Fruit fly (Drosophila melanogaster) whole organism, embryonic: ENCODE results near the gene mRRF2.

ENCODE experiments used
- Abd-B ChIP-seq: fragments of 200-800 bp; sonication (Bioruptor generic); optimal IDR thresholded peaks from 2 replicates; lab custom pipeline; 2018; ENCODE audit warnings: missing biosample characterization, mild to moderate bottlenecking, missing genetic modification characterization, moderate library complexity
- Ada2b ChIP-seq: fragments of 200-800 bp; sonication (Bioruptor generic); IDR thresholded peaks from 2 replicates; pipeline ENCODE4 v1.3.6; 2022; ENCODE audit warnings: missing biosample characterization, missing genetic modification characterization
- Adf1 ChIP-seq: fragments of 200-800 bp; sonication (Bioruptor generic); IDR thresholded peaks from 2 replicates; pipeline ENCODE4 v1.3.6; 2022; ENCODE audit warnings: missing biosample characterization, missing genetic modification characterization
- CG10565 ChIP-seq: fragments of 200-800 bp; sonication (Bioruptor generic); optimal IDR thresholded peaks from 3 replicates; lab custom pipeline; 2016; ENCODE audit warnings: missing biosample characterization, mild to moderate bottlenecking, missing genetic modification characterization
- CG11398 ChIP-seq: fragments of 200-800 bp; sonication (Bioruptor generic); optimal IDR thresholded peaks from 2 replicates; lab custom pipeline; 2016; ENCODE audit warnings: missing biosample characterization, missing genetic modification characterization
- CG12744 ChIP-seq: fragments of 200-800 bp; sonication (Bioruptor generic); optimal IDR thresholded peaks from 2 replicates; lab custom pipeline; 2016; ENCODE audit warnings: missing biosample characterization, missing genetic modification characterization
- CG12769 ChIP-seq: fragments of 200-800 bp; sonication (Bioruptor generic); optimal IDR thresholded peaks from 2 replicates; lab custom pipeline; 2019; ENCODE audit warnings: missing biosample characterization, mild to moderate bottlenecking, missing genetic modification characterization, moderate library complexity
- CG13624 ChIP-seq: fragments of 200-800 bp; sonication (Bioruptor generic); optimal IDR thresholded peaks from 2 replicates; lab custom pipeline; 2016; ENCODE audit warnings: missing biosample characterization, missing genetic modification characterization
- CG15011 ChIP-seq: fragments of 200-800 bp; sonication (Bioruptor generic); optimal IDR thresholded peaks from 3 replicates; lab custom pipeline; 2018; ENCODE audit warnings: missing biosample characterization, mild to moderate bottlenecking, missing genetic modification characterization
- CG15269 ChIP-seq: fragments of 200-800 bp; sonication (Bioruptor generic); optimal IDR thresholded peaks from 2 replicates; lab custom pipeline; 2018; ENCODE audit warnings: missing biosample characterization, mild to moderate bottlenecking, missing genetic modification characterization, moderate library complexity
- CG15514 ChIP-seq: fragments of 200-800 bp; sonication (Bioruptor generic); optimal IDR thresholded peaks from 3 replicates; lab custom pipeline; 2017; ENCODE audit warnings: missing biosample characterization, missing genetic modification characterization, mild to moderate bottlenecking, moderate library complexity, missing genetic modification reagents
- CG15696 ChIP-seq: fragments of 200-800 bp; sonication (Bioruptor generic); optimal IDR thresholded peaks from 2 replicates; lab custom pipeline; 2019; ENCODE audit warnings: missing biosample characterization, mild to moderate bottlenecking, missing genetic modification characterization, moderate library complexity
- CG16863 ChIP-seq: fragments of 200-800 bp; sonication (Bioruptor generic); optimal IDR thresholded peaks from 3 replicates; lab custom pipeline; 2016; ENCODE audit warnings: missing biosample characterization, missing genetic modification characterization
- CG17328 ChIP-seq: fragments of 200-800 bp; sonication (Bioruptor generic); IDR thresholded peaks from 2 replicates; pipeline ENCODE4 v1.3.6; 2022; ENCODE audit warnings: missing biosample characterization, missing genetic modification characterization
- CG17361 ChIP-seq: fragments of 200-800 bp; sonication (Bioruptor generic); IDR thresholded peaks from 3 replicates; pipeline ENCODE4 v1.3.6; 2022; ENCODE audit warnings: missing biosample characterization, missing genetic modification characterization
- CG2712 ChIP-seq: fragments of 200-800 bp; optimal IDR thresholded peaks from 3 replicates; lab custom pipeline; 2019; ENCODE audit warnings: missing biosample characterization, mild to moderate bottlenecking, missing genetic modification characterization, moderate library complexity
- CG30431 ChIP-seq: fragments of 200-800 bp; sonication (Bioruptor generic); optimal IDR thresholded peaks from 2 replicates; lab custom pipeline; 2017; ENCODE audit warnings: missing biosample characterization, missing genetic modification characterization
- CG3065 ChIP-seq: fragments of 200-800 bp; sonication (Bioruptor generic); optimal IDR thresholded peaks from 2 replicates; lab custom pipeline; 2016; ENCODE audit warnings: missing biosample characterization, missing genetic modification characterization
- CG32532 ChIP-seq: fragments of 200-800 bp; sonication (Bioruptor generic); IDR thresholded peaks from 2 replicates; pipeline ENCODE4 v1.3.6; 2022; ENCODE audit warnings: missing biosample characterization, missing genetic modification characterization
- CG43689 ChIP-seq: fragments of 200-800 bp; sonication (Bioruptor generic); IDR thresholded peaks from 2 replicates; pipeline ENCODE4 v1.3.6; 2022; ENCODE audit warnings: missing biosample characterization, missing genetic modification characterization
- CG7963 ChIP-seq: fragments of 200-800 bp; sonication (Bioruptor generic); IDR thresholded peaks from 3 replicates; pipeline ENCODE4 v1.3.6; 2022; ENCODE audit warnings: missing biosample characterization, missing genetic modification characterization; ENCODE audit not compliant: partially characterized antibody
- CG8089 ChIP-seq: fragments of 200-800 bp; sonication (Bioruptor generic); optimal IDR thresholded peaks from 3 replicates; lab custom pipeline; 2016; ENCODE audit warnings: missing biosample characterization, missing genetic modification characterization
- CG8765 ChIP-seq: fragments of 200-800 bp; sonication (Bioruptor generic); IDR thresholded peaks from 2 replicates; pipeline ENCODE4 v1.3.6; 2022; ENCODE audit warnings: missing biosample characterization, missing genetic modification characterization
- CG9215 ChIP-seq: fragments of 200-800 bp; sonication (Bioruptor generic); IDR thresholded peaks from 2 replicates; pipeline ENCODE4 v1.3.6; 2022; ENCODE audit warnings: missing biosample characterization, missing genetic modification characterization
- Dek ChIP-seq: fragments of 200-800 bp; sonication (Bioruptor generic); optimal IDR thresholded peaks from 3 replicates; lab custom pipeline; 2019; ENCODE audit warnings: missing biosample characterization, mild to moderate bottlenecking, missing genetic modification characterization, moderate library complexity
- HmgZ ChIP-seq: fragments of 200-800 bp; sonication (Bioruptor generic); optimal IDR thresholded peaks from 2 replicates; lab custom pipeline; 2018; ENCODE audit warnings: missing biosample characterization, mild to moderate bottlenecking, missing genetic modification characterization
- Hmx ChIP-seq: fragments of 200-800 bp; sonication (Bioruptor generic); optimal IDR thresholded peaks from 2 replicates; lab custom pipeline; 2016; ENCODE audit warnings: missing biosample characterization, missing genetic modification characterization
- Mrtf ChIP-seq: fragments of 200-800 bp; sonication (Bioruptor generic); IDR thresholded peaks from 3 replicates; pipeline ENCODE4 v1.3.6; 2022; ENCODE audit warnings: missing biosample characterization, missing genetic modification characterization
- Myb ChIP-seq: fragments of 200-800 bp; sonication (Bioruptor generic); optimal IDR thresholded peaks from 2 replicates; lab custom pipeline; 2016; ENCODE audit warnings: missing biosample characterization, missing genetic modification characterization
- NC2β ChIP-seq: fragments of 200-800 bp; sonication (Bioruptor generic); optimal IDR thresholded peaks from 2 replicates; lab custom pipeline; 2016; ENCODE audit warnings: missing biosample characterization, missing genetic modification characterization
- Oli ChIP-seq: fragments of 200-800 bp; sonication (Bioruptor generic); optimal IDR thresholded peaks from 2 replicates; lab custom pipeline; 2018; ENCODE audit warnings: missing biosample characterization, mild to moderate bottlenecking, missing genetic modification characterization, moderate library complexity
- Pdp1 ChIP-seq, 2 experiments: fragments of 200-800 bp; sonication (Bioruptor generic); optimal IDR thresholded peaks; 3 replicates each; lab custom pipeline; 2016; ENCODE audit warnings: missing biosample characterization in 2 of 2, missing genetic modification characterization in 2 of 2, mild to moderate bottlenecking in 1 of 2, moderate library complexity in 1 of 2
- Ptx1 ChIP-seq: fragments of 200-800 bp; sonication (Bioruptor generic); IDR thresholded peaks from 2 replicates; pipeline ENCODE4 v1.3.6; 2022; ENCODE audit warnings: missing biosample characterization, missing genetic modification characterization
- Six4 ChIP-seq: fragments of 200-800 bp; sonication (Bioruptor generic); optimal IDR thresholded peaks from 2 replicates; lab custom pipeline; 2016; ENCODE audit warnings: missing biosample characterization, missing genetic modification characterization
- Sox100B ChIP-seq: fragments of 200-800 bp; sonication (Bioruptor generic); optimal IDR thresholded peaks from 3 replicates; lab custom pipeline; 2018; ENCODE audit warnings: missing biosample characterization, mild to moderate bottlenecking, missing genetic modification characterization
- Tbp ChIP-seq: fragments of >200 bp; optimal IDR thresholded peaks from 2 replicates; lab custom pipeline; 2018; ENCODE audit warnings: missing biosample characterization, missing genetic modification characterization
- cas ChIP-seq: fragments of 200-800 bp; sonication (Bioruptor generic); IDR thresholded peaks from 2 replicates; pipeline ENCODE4 v1.3.6; 2022; ENCODE audit warnings: missing biosample characterization, missing genetic modification characterization
- chinmo ChIP-seq: fragments of 200-800 bp; sonication (Bioruptor generic); IDR thresholded peaks from 4 replicates; pipeline ENCODE4 v1.3.6; 2022; ENCODE audit warnings: missing biosample characterization, missing genetic modification characterization; ENCODE audit not compliant: partially characterized antibody
- crol ChIP-seq: fragments of 200-800 bp; sonication (Bioruptor generic); IDR thresholded peaks from 2 replicates; pipeline ENCODE4 v1.3.6; 2022; ENCODE audit warnings: missing biosample characterization, missing genetic modification characterization
- disco-r ChIP-seq: fragments of 200-800 bp; sonication (Bioruptor generic); optimal IDR thresholded peaks from 2 replicates; lab custom pipeline; 2016; ENCODE audit warnings: missing biosample characterization, missing genetic modification characterization
- dmrt11E ChIP-seq: fragments of 200-800 bp; sonication (Bioruptor generic); optimal IDR thresholded peaks from 3 replicates; lab custom pipeline; 2018; ENCODE audit warnings: missing biosample characterization, mild to moderate bottlenecking, missing genetic modification characterization, moderate library complexity
- gem ChIP-seq: fragments of 200-800 bp; sonication (Bioruptor generic); optimal IDR thresholded peaks from 2 replicates; lab custom pipeline; 2019; ENCODE audit warnings: missing biosample characterization, mild to moderate bottlenecking, missing genetic modification characterization, moderate library complexity
- hb ChIP-seq: fragments of 200-800 bp; sonication (Bioruptor generic); IDR thresholded peaks from 3 replicates; pipeline ENCODE4 v1.3.6; 2022; ENCODE audit warnings: missing biosample characterization, missing genetic modification characterization; ENCODE audit not compliant: partially characterized antibody
- nmo ChIP-seq: fragments of 200-800 bp; sonication (Bioruptor generic); optimal IDR thresholded peaks from 2 replicates; lab custom pipeline; 2018; ENCODE audit warnings: missing biosample characterization, mild to moderate bottlenecking, missing genetic modification characterization, moderate library complexity
- pzg ChIP-seq: fragments of 200-800 bp; sonication (Bioruptor generic); optimal IDR thresholded peaks from 3 replicates; lab custom pipeline; 2018; ENCODE audit warnings: missing biosample characterization, mild to moderate bottlenecking, missing genetic modification characterization, moderate library complexity
- scrt ChIP-seq: fragments of 200-800 bp; sonication (Bioruptor generic); optimal IDR thresholded peaks from 2 replicates; lab custom pipeline; 2018; ENCODE audit warnings: missing biosample characterization, mild to moderate bottlenecking, missing genetic modification characterization, moderate library complexity
- sima ChIP-seq: fragments of 200-800 bp; sonication (Bioruptor generic); optimal IDR thresholded peaks from 2 replicates; lab custom pipeline; 2016; ENCODE audit warnings: missing biosample characterization, missing genetic modification characterization
- stc ChIP-seq: fragments of 200-800 bp; sonication (Bioruptor generic); IDR thresholded peaks from 2 replicates; pipeline ENCODE4 v1.3.6; 2022; ENCODE audit warnings: missing biosample characterization, missing genetic modification characterization
- tin ChIP-seq: fragments of 200-800 bp; sonication (Bioruptor generic); optimal IDR thresholded peaks from 3 replicates; lab custom pipeline; 2016; ENCODE audit warnings: missing biosample characterization, missing genetic modification characterization
- wor ChIP-seq: fragments of 200-800 bp; sonication (Bioruptor generic); IDR thresholded peaks from 2 replicates; pipeline ENCODE4 v1.3.6; 2022; ENCODE audit warnings: missing biosample characterization, missing genetic modification characterization

Gene mRRF2

DNA sequence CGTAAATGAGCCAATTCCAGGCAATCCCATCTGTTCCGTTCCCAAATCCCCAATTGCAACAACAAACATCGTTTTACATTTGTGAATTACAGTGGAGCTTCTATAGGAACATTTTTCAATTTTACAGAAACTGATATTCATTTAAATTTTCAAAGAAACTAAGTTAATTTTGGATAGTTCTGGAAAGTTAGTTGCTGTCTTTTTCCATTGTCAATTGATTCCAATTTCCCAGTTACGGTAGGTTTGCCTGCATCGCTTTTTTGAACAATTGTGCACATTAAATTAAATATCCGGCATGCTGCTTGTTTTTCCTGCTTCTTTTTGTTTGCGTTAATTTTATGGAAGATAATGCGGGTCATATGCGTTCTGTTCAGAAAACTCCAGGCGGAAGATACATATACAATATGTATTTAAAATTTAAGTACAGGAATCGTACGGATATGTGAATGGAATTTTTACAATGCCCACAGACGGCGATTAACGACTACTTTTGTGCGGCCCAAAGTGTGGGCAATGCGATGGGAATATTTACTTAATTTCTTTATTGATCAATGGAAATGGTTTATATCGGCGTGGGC lies 14.5 kb downstream of the mRRF2 start (continued):
- TF ChIP-seq Ptx1 (no peak), gem (tag; lab: Kevin White, UChicago) (peak; percentile 57), tin (GFP tag; lab: Kevin White, UChicago) (no peak)

DNA sequence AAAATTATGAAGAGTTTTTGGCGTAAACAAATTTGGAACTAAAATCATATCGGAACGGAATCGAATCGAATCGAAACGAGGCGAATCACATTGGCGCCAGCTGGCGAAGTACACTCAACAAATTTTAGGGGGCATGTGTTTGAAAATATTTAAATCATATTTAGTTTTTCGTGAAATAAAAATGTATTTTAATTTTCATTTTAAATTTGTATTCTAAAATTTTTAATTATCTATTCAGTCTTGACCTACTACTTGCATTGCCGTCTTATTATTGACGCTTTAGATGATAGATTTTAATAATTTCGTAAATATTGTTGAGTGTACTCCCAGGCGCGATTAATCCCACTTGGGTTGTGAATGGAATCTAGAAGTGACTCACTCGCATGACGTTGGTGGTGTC lies 15.7 kb downstream of the mRRF2 start:
- TF ChIP-seq CG13624 (GFP tag; lab: Kevin White, UChicago) (no peak), HmgZ (no peak), cas (GFP tag; lab: Robert Waterston, UW) (no peak), CG15011 (GFP tag; lab: Kevin White, UChicago) (no peak), sima (GFP tag; lab: Kevin White, UChicago) (no peak), disco-r (GFP tag; lab: Kevin White, UChicago) (no peak), CG8089 (GFP tag; lab: Kevin White, UChicago) (no peak), CG17361 (0 out of 3 replicates have a peak, but pooled peaks have one; percentile 25), CG7963 (GFP tag; lab: Robert Waterston, UW) (no peak), CG30431 (GFP tag; lab: Kevin White, UChicago) (no peak), CG12769 (no peak), Pdp1 (GFP tag; optimal IDR thresholded peaks at IDR 0.05; lab: Kevin White, UChicago) (no peak), Hmx (GFP tag; lab: Kevin White, UChicago) (no peak), chinmo (GFP tag; lab: Robert Waterston, UW) (no peak), nmo (GFP tag; lab: Kevin White, UChicago) (peak; percentile 18), Oli (tag; lab: Kevin White, UChicago) (no peak), CG15269 (peak; percentile 25), Six4 (GFP tag; lab: Kevin White, UChicago) (no peak), CG17328 (GFP tag; lab: Robert Waterston, UW) (no peak), CG15696 (tag; lab: Kevin White, UChicago) (no peak), stc (no peak), CG15514 (GFP tag; lab: Kevin White, UChicago) (no peak), CG43689 (no peak), Ada2b (no peak), Dek (tag; lab: Kevin White, UChicago) (no peak), CG16863 (GFP tag; lab: Kevin White, UChicago) (no peak), Mrtf (GFP tag; lab: Robert Waterston, UW) (no peak), CG8765 (GFP tag; lab: Robert Waterston, UW) (no peak), CG32532 (GFP tag; lab: Robert Waterston, UW) (no peak), NC2β (no peak), CG12744 (GFP tag; lab: Kevin White, UChicago) (no peak), Myb (GFP tag; lab: Kevin White, UChicago) (no peak), scrt (no peak), Tbp (GFP tag; lab: Kevin White, UChicago) (no peak), hb (GFP tag; lab: Robert Waterston, UW) (no peak), CG9215 (GFP tag; lab: Robert Waterston, UW) (no peak), wor (GFP tag; lab: Robert Waterston, UW) (no peak), crol (no peak), Sox100B (GFP tag; lab: Kevin White, UChicago) (peak; percentile 18), CG11398 (GFP tag; lab: Kevin White, UChicago) (no peak), dmrt11E (tag; lab: Kevin White, UChicago) (no peak), CG2712 (tag; lab: Kevin White, UChicago) (peak; percentile 24), CG10565 (GFP tag; lab: Kevin White, UChicago) (no peak), pzg (GFP tag; lab: Kevin White, UChicago) (no peak), CG3065 (GFP tag; lab: Kevin White, UChicago) (no peak), Adf1 (GFP tag; lab: Robert Waterston, UW) (no peak), Abd-B (GFP tag; lab: Kevin White, UChicago) (no peak)
